Fruit fly (Drosophila melanogaster) whole organism, pupa: ENCODE data around the gene SkpC.

ENCODE experiments used
- CG12605 ChIP-seq: fragments of 200-800 bp; sonication (Bioruptor generic); IDR thresholded peaks from 2 replicates; pipeline ENCODE4 v1.3.6; 2022; ENCODE audit warnings: missing biosample characterization, missing genetic modification characterization
- CG15710 ChIP-seq: fragments of 200-800 bp; sonication (Bioruptor generic); optimal IDR thresholded peaks from 2 replicates; lab custom pipeline; 2018; ENCODE audit warnings: missing biosample characterization, mild to moderate bottlenecking, missing genetic modification characterization, moderate library complexity
- CG17806 ChIP-seq: fragments of 200-800 bp; sonication (Bioruptor generic); optimal IDR thresholded peaks from 2 replicates; lab custom pipeline; 2018; ENCODE audit warnings: missing biosample characterization, mild to moderate bottlenecking, missing genetic modification characterization, moderate library complexity
- CG4496 ChIP-seq: fragments of 200-800 bp; sonication (Bioruptor generic); IDR thresholded peaks from 3 replicates; pipeline ENCODE4 v1.3.6; 2022; ENCODE audit warnings: missing biosample characterization, missing genetic modification characterization
- CG9948 ChIP-seq: fragments of 200-800 bp; sonication (Bioruptor generic); optimal IDR thresholded peaks from 2 replicates; lab custom pipeline; 2018; ENCODE audit warnings: missing biosample characterization, mild to moderate bottlenecking, missing genetic modification characterization, moderate library complexity
- EcR ChIP-seq: fragments of 200-800 bp; sonication (Bioruptor generic); optimal IDR thresholded peaks from 3 replicates; lab custom pipeline; 2019; ENCODE audit warnings: missing biosample characterization, missing genetic modification characterization, mild to moderate bottlenecking, moderate library complexity, missing genetic modification reagents
- Pif1B ChIP-seq: fragments of 200-800 bp; sonication (Bioruptor generic); optimal IDR thresholded peaks from 3 replicates; lab custom pipeline; 2016; ENCODE audit warnings: missing biosample characterization, missing genetic modification characterization
- gl ChIP-seq: fragments of 200-800 bp; sonication (Bioruptor generic); optimal IDR thresholded peaks from 2 replicates; lab custom pipeline; 2018; ENCODE audit warnings: missing biosample characterization, mild to moderate bottlenecking, missing genetic modification characterization
- rn ChIP-seq: fragments of 200-800 bp; sonication (Bioruptor generic); IDR thresholded peaks from 2 replicates; pipeline ENCODE4 v1.3.6; 2022; ENCODE audit warnings: missing biosample characterization, missing genetic modification characterization

Gene SkpC

DNA sequence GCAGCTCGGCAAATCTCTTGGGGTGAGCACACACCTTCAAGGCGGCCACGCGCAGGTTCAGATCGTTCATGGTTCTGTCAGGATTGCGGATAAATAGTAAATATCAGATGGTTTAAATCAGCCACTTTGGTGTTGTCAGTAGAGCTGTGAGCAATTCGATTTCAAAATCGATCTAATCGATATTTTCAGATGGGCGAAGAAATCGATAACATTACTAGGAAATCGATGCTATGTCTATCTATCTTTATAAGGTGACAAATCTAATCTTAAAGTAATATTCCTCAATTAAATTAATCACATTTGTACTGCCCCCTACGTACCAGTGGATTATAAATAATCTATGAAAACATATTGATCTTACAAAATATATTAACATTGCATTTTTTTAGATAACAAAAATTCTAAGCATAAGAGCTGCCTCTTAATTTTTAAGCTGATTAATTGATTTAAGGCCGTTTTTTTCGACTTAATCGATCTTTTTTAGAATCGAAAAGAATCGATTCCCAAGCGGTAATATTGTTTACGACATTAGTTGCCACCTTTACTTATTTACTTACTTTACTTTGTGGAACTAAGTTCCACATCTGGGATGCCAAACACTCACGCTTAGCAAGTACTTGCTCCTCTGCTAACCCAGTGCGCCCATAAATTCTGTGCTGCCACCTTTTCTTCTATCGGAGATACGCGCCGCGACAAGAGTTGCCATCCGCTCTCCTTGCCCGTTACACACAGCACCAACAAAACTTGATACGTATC, 49.7 kb downstream of the SkpC start, which contains the start of gene THADA:
Gene THADA, minus strand, starts transcription at position 136 of the 756 bp plus-strand sequence.
- peak; percentile 7 for TF ChIP-seq CG17806 (tag; lab: Kevin White, UChicago)
- no peak for TF ChIP-seq rn (GFP tag; lab: Robert Waterston, UW)
- TF ChIP-seq Pif1B (GFP tag; lab: Kevin White, UChicago), result no peak
- no peak for TF ChIP-seq gl (tag; lab: Kevin White, UChicago)
- no peak for TF ChIP-seq EcR
- TF ChIP-seq CG4496 (GFP tag; lab: Robert Waterston, UW), result 0 out of 3 replicates have a peak, but pooled peaks have one; percentile 19
- peak; percentile 10 for TF ChIP-seq CG9948 (tag; lab: Kevin White, UChicago)
- TF ChIP-seq CG12605 (GFP tag; lab: Robert Waterston, UW), result no peak
- TF ChIP-seq CG15710 (tag; lab: Kevin White, UChicago), result peak; percentile 18
